Fruit fly (Drosophila melanogaster): Measurements from ENCODE around the gene vig2.

The vig2 gene

DNA sequence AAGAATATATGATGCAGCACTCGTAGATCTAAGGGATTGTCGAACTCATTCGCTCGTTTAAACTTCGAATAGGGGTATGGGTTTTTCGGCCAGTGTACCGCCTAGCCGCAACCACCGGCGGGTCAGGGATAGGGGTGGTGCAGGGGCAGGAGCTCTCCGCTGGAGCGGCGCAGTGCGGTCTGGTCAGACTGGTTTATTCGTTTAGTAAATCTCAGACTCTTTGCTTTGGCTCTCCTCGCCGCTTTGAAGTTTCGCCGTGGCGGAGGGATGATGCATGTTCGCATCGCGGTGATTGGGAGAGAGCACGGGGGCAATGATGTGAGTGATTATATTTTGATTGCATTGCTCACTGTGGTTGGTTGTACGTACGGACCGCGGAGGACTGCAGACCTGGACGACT lies 40.8 kb upstream of the vig2 start, which contains the start of gene fd96Ca:
Gene fd96Ca, plus strand, starts transcription at position 337 of the 400 bp plus-strand sequence.
- peak; percentile 83 for TF ChIP-seq zf30C (GFP tag; optimal IDR thresholded peaks at IDR 0.05)
- TF ChIP-seq slou (GFP tag; optimal IDR thresholded peaks at IDR 0.05) = no peak
- TF ChIP-seq seq (GFP tag; IDR thresholded peaks at IDR 0.05) = no peak
- no peak for TF ChIP-seq Fer1 (GFP tag; optimal IDR thresholded peaks at IDR 0.05)
- no peak for TF ChIP-seq CG15073 (GFP tag; optimal IDR thresholded peaks at IDR 0.05)
- peak; percentile 95 for TF ChIP-seq Nf-YB (GFP tag; optimal IDR thresholded peaks at IDR 0.05)
- no peak for TF ChIP-seq luna (GFP tag; optimal IDR thresholded peaks at IDR 0.05)
- peak in 1 of 2 experiments; percentile 22 for TF ChIP-seq Trl (optimal IDR thresholded peaks at IDR 0.05)
- no peak for TF ChIP-seq Trl (GFP tag; optimal IDR thresholded peaks at IDR 0.05)
- peak; percentile 92 for TF ChIP-seq Nf-YC (tag; optimal IDR thresholded peaks at IDR 0.05)
- TF ChIP-seq crol (GFP tag; IDR thresholded peaks at IDR 0.05) = peak; percentile 84; the same call in 1 of the 2 replicates
- no peak for TF ChIP-seq CG3838 (GFP tag; optimal IDR thresholded peaks at IDR 0.05)

dm6 chr3R:25094639-25095038 lies 28.5 kb upstream of the vig2 start, which contains the start of gene fd96Cb:
Gene fd96Cb (plus strand): TSS chr3R:25095012.
- TF ChIP-seq Jarid2 (GFP tag; optimal IDR thresholded peaks at IDR 0.05) (peak; percentile 73), mld (GFP tag; IDR thresholded peaks at IDR 0.05; ENCODE audit: partially characterized antibody) (0 out of 3 replicates have a peak, but pooled peaks have one; percentile 55), Spps (tag; optimal IDR thresholded peaks at IDR 0.05) (no peak), HmgZ (tag; optimal IDR thresholded peaks at IDR 0.05) (no peak), CG15479 (GFP tag; optimal IDR thresholded peaks at IDR 0.05) (no peak), Gsc (GFP tag; IDR thresholded peaks at IDR 0.05) (no peak), Adf1 (GFP tag; IDR thresholded peaks at IDR 0.05) (peak; percentile 31; the same call in 1 of the 2 replicates), Nf-YC (tag; optimal IDR thresholded peaks at IDR 0.05) (peak; percentile 100), Fer2 (tag; optimal IDR thresholded peaks at IDR 0.05) (no peak), nom (GFP tag; optimal IDR thresholded peaks at IDR 0.05) (peak; percentile 31), CG8944 (GFP tag; optimal IDR thresholded peaks at IDR 0.05) (no peak), Bgb (GFP tag; IDR thresholded peaks at IDR 0.05; ENCODE audit: partially characterized antibody) (no peak), Opbp (GFP tag; IDR thresholded peaks at IDR 0.05; ENCODE audit: partially characterized antibody) (peak; percentile 34; the same call in 1 of the 3 replicates), HmgD (GFP tag; optimal IDR thresholded peaks at IDR 0.05) (peak; percentile 21), CG10274 (GFP tag; optimal IDR thresholded peaks at IDR 0.05) (no peak), Atf-2 (GFP tag; optimal IDR thresholded peaks at IDR 0.05) (no peak), stc (GFP tag; IDR thresholded peaks at IDR 0.05) (no peak), Abd-B (GFP tag; optimal IDR thresholded peaks at IDR 0.05) (no peak), oc (tag; optimal IDR thresholded peaks at IDR 0.05) (peak; percentile 64), chif (GFP tag; optimal IDR thresholded peaks at IDR 0.05) (no peak), lov (optimal IDR thresholded peaks at IDR 0.05) (no peak), lov (GFP tag; IDR thresholded peaks at IDR 0.05) (no peak), CG11398 (GFP tag; optimal IDR thresholded peaks at IDR 0.05) (no peak), grn (GFP tag; optimal IDR thresholded peaks at IDR 0.05) (no peak), jigr1 (GFP tag; IDR thresholded peaks at IDR 0.05) (no peak), CG10321 (GFP tag; IDR thresholded peaks at IDR 0.05) (peak; percentile 94), CG1832 (GFP tag; optimal IDR thresholded peaks at IDR 0.05) (peak; percentile 88), CG10147 (GFP tag; optimal IDR thresholded peaks at IDR 0.05) (no peak), CG7987 (GFP tag; optimal IDR thresholded peaks at IDR 0.05) (no peak), CG10462 (GFP tag; optimal IDR thresholded peaks at IDR 0.05) (no peak), Fer1 (GFP tag; optimal IDR thresholded peaks at IDR 0.05) (no peak), Dip2 (GFP tag; IDR thresholded peaks at IDR 0.05) (no peak), p53 (GFP tag; optimal IDR thresholded peaks at IDR 0.05) (no peak), Nf-YB (GFP tag; optimal IDR thresholded peaks at IDR 0.05) (peak; percentile 100), NfI (GFP tag; optimal IDR thresholded peaks at IDR 0.05) (no peak), tup (GFP tag; optimal IDR thresholded peaks at IDR 0.05) (no peak), CG1792 (GFP tag; optimal IDR thresholded peaks at IDR 0.05) (no peak), Max (GFP tag; optimal IDR thresholded peaks at IDR 0.05) (no peak), dan (GFP tag; IDR thresholded peaks at IDR 0.05) (no peak), jing (GFP tag; optimal IDR thresholded peaks at IDR 0.05) (peak; percentile 34), Trl (optimal IDR thresholded peaks at IDR 0.05) (peak; percentile 30 to 49), Trl (GFP tag; optimal IDR thresholded peaks at IDR 0.05) (no peak)
